Worm (Caenorhabditis elegans): Measurements from ENCODE around the gene ZK353.3.

ce11 chrIII:8411976-8412375 is 16.2 kb downstream of the ZK353.3 start:
- TF ChIP-seq flt-1 (GFP tag; IDR thresholded peaks at IDR 0.05) (peak; percentile 69; the same call in 1 of the 2 replicates), T22C8.4 (GFP tag; IDR thresholded peaks at IDR 0.05) (no peak), cog-1 (tag; optimal IDR thresholded peaks at IDR 0.05) (peak; percentile 13), ztf-23 (GFP tag; IDR thresholded peaks at IDR 0.05) (peak; percentile 98), tab-1 (GFP tag; IDR thresholded peaks at IDR 0.05) (no peak)

Measured in whole organism, midembryonic.